Worm (Caenorhabditis elegans) whole organism, dauer: ENCODE results near the gene clec-56.

Source experiments
- unc-62 ChIP-seq: sonication (generic microtip); optimal IDR thresholded peaks from 2 replicates; lab custom pipeline; 2017; ENCODE audit warnings: missing biosample characterization, missing genetic modification reagents, missing genetic modification characterization

clec-56 gene

DNA sequence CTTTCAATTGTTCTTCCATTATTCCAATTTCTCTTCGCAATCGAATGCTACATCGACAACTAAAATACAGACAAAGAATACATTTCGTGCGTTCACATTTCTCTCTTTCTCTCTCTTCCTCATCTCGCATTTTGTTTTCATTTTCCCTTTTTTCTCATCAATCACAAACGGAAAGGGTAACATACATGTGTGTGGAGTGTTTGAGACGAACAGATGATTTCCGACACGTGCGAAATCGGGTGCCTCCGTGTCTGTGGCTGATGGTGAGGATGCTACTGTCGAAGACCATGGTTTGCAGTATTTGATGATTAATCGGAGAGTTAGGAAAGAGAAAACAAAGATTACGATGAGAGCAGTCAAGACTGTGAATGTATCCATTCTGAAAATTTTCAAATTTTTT, 36.5 kb downstream of the clec-56 start, which contains the start of gene R02D5.9:
Gene R02D5.9, minus strand, starts transcription at position 378 of the 400 bp plus-strand sequence.
- no peak for TF ChIP-seq unc-62

DNA sequence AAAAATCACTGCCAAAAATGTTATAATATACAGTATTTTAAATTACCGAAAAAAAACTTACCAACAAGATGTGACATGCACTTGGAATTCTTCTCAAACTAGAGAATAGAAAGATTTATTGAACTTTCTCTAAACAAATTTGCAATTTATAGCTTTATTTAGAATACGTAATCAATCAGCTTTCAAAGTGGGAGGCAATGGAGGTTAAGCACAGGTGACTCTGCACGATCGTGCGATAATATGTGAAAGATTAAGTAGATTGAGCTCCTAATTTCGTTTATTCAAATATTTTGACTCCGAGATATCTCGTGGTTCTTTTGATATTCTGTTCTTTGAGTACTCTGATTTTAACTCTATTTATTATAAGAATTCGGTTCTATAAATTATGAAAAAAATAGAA, 43.8 kb downstream of the clec-56 start, which contains the start of gene R02D5.6:
Gene R02D5.6, minus strand, starts transcription at position 101 of the 400 bp plus-strand sequence.
- TF ChIP-seq unc-62, result no peak

DNA sequence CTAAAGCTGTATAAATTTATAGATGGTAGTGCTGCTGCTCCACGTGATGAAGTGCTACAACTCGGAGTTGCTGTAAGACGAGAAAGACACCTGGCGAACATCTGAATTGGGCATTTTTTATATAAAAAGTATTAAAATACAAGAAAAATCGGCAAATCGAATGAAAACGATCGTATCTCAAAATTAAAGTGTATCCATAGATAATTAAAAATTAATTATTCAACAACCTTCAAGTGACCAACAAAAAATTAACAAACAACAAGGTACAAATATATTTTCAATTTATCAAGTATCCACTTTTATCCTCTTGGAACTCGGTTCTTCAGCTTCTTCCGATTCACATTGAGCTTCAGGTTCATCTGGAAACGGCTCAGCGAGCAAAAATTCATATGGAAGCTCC, 45.1 kb downstream of the clec-56 start, which contains the start of gene R02D5.8:
Gene R02D5.8, minus strand, starts transcription at position 101 of the 400 bp plus-strand sequence.
- TF ChIP-seq unc-62, result no peak

DNA sequence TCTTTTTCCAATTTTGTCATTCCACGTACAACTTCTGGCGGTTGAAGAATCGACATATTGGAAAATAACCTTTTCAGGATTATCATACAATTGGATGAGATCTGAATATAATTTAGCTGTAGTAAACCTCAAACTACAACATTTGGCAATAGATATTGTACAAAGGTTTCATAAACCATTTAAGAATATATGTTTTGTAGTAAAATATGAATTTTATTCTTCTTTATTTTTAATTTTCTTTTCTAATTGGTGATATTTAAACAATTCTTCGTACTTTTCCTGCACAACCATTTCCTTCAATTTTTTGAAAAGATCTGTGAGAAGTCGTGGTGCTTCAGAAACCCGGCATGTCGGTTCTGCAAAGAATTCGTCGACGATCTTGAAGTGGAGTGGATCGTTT, 46.8 kb downstream of the clec-56 start, which contains the start of gene C53A5.17:
Gene C53A5.17, minus strand, starts transcription at position 101 of the 400 bp plus-strand sequence.
- TF ChIP-seq unc-62, result no peak

DNA sequence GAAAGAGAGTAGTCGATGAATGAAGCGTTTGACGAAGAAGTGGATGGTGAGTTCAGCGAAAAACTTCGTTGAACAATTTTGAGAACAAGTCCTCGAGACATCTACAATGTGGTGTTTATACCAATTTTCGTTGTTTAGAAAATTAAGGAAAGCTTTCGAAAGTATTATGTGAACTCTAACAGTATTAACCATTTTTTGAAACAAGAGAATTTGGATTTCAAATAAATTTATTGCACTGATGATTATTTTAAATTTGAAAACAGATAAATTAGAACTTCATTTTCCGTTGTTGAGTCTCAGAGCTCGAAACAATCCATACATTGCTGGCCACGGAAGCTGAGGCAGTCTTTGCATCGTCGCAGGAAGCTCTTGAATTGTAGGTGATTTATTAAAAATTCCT, 48.3 kb downstream of the clec-56 start, which contains the start of gene C53A5.16:
Gene C53A5.16, minus strand, starts transcription at position 101 of the 400 bp plus-strand sequence.
- no peak for TF ChIP-seq unc-62

DNA sequence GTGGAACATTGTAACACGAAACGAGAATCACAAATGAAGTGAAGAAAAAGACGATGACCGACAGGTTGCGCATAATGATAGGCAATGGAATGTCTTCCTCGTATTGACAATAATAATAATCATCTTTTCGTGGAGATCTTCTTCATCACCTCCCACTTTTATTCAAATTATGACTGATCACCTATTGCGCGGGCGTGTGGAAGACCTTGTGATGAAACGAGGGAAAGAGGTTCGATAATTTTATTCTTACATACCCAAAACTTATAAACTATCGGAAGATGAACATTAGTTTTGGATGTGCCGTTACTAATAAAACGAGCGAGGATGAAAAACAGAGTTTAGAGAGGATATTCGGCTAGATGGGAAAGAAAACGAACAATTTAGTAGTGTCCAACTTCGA, 48.9 kb downstream of the clec-56 start, which contains the start of gene C53A5.2:
Gene C53A5.2, minus strand, starts transcription at position 101 of the 400 bp plus-strand sequence.
- TF ChIP-seq unc-62, result no peak

DNA sequence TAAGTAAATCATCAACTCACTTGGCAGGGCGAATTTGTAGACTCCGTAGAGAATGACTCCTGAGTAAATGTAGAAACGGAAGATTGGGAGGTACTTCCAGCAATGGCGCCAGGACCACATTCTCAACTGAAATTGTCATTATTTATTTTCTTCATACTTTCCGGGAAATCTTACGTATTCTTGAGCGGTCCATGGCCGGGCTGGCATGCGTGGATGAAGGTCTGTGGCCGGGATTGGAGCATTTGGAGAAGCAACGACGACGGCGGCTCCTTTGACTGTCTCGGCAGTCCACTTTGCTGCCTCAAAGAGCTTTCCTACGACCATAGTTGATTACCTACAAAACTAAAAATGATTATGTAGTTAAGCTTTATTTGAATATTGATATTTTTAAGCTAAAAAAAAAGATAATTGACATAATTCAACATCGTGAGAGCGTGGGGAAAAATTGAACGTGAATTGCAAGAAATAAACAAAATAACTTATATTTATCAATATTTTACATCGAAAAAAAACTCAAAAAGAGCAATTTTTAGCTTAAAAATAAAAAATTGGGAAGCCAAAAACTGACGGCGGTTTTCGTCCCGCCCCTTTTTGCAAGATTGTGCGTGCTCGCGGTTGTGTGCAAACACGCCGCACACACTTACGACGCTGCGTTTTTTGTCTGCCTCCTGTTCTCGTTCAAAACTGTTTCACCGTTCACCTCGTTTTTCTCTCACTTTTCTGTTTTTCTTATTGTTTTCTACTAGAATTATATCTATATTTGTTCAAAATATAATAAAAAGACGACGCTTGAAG, 49.8 kb downstream of the clec-56 start, which contains the start of gene ril-1:
Gene ril-1, minus strand, starts transcription at position 342 of the 795 bp plus-strand sequence.
- no peak for TF ChIP-seq unc-62

DNA sequence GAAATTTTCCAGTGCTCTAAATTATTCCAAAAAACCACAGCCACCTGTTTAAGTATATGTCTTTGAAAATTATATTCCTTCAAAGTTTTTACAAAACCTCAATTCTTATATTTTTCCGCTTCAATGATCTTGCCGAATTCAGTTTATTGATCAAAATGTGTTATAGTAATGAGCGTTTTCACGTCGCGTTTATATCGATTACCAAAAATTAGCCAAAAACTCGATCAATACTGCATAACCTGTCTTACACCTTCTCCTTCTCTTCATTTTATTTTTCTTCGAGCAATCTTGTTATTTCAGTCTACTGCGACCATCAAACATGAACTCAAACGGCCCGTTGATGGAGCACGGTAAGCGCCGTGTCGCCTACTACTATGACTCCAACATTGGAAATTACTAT, 50.9 kb downstream of the clec-56 start, which contains the start of gene hda-1:
Gene hda-1, plus strand, starts transcription at position 301 of the 400 bp plus-strand sequence.
- TF ChIP-seq unc-62, result no peak
